Fruit fly (Drosophila melanogaster) ovary, adult (tissue): ENCODE results near the gene SCAR.

Experiments
- CG17801 ChIP-seq: fragments of 200-800 bp; optimal IDR thresholded peaks from 2 replicates; lab custom pipeline; 2019; ENCODE audit warnings: missing biosample characterization, mild to moderate bottlenecking, missing genetic modification characterization, moderate library complexity; ENCODE audit not compliant: partially characterized antibody

SCAR gene

dm6 chr2L:11027213-11027612 is 50.6 kb downstream of the SCAR start:
- no peak for TF ChIP-seq CG17801 (GFP tag; lab: Kevin White, UChicago)

- no peak for TF ChIP-seq CG17801 (GFP tag; lab: Kevin White, UChicago)
Measured at dm6 chr2L:11027825-11028496, 51.4 kb downstream of the SCAR start.
